Fruit fly (Drosophila melanogaster): ENCODE measurements around the gene MED28.

Gene MED28

DNA sequence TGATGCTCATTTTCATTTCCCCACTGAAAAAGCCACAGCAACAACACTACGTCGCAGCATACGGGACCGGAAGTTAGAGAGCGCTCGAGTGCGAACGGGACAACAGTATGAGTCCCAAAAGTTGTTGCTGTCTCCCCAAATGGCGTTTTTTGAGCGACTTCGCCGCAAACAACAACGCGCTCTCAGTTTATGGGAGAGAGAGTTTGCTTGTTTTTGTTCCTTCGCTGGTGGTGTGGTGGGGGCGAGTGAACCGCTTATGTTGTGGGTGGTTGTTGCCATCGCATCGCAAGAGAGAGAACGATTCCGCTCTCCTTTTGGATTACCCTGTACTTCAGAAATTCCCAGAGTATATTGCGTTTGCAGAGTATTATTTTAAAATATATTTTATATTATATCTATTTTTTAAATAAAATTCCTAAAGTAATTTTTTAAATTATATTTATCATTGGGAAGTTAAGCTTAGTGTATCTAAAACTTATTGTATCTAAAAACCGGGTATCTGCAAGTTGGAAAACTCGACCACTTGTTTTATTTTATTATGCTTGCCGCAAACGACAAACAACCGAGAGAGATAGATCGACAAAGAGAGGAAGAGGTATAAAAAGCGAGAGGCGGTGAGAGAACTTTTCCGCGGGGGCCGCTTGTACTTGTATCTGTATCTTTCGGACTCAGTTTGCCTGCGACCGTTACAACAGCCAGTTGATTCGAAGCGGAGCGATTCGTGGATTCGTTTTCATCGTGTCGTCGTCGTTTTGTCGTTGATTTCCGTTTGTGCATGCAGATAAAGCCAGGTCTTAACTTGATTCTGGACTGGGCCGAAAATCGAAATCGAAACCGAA lies 38.9 kb downstream of the MED28 start, which contains the start of gene msi (continued):
- TF ChIP-seq CG6854 (GFP tag; optimal IDR thresholded peaks at IDR 0.05): peak; percentile 92
- peak; percentile 90 for TF ChIP-seq Sox14 (GFP tag; optimal IDR thresholded peaks at IDR 0.05)
- TF ChIP-seq Gug (GFP tag; IDR thresholded peaks at IDR 0.05): peak; percentile 98
- peak; percentile 99 for TF ChIP-seq CG10631 (GFP tag; optimal IDR thresholded peaks at IDR 0.05)
- peak; percentile 89 for TF ChIP-seq Sox102F (GFP tag; optimal IDR thresholded peaks at IDR 0.05)
- TF ChIP-seq fd85E (GFP tag; optimal IDR thresholded peaks at IDR 0.05): peak; percentile 84
- TF ChIP-seq CG32006 (GFP tag; optimal IDR thresholded peaks at IDR 0.05): peak; percentile 99
- TF ChIP-seq Eip93F (GFP tag; optimal IDR thresholded peaks at IDR 0.05): peak; percentile 92
- TF ChIP-seq CG1621 (tag; optimal IDR thresholded peaks at IDR 0.05): peak; percentile 83
- peak; percentile 98 for TF ChIP-seq dsx (GFP tag; optimal IDR thresholded peaks at IDR 0.05; ENCODE audit: poor library complexity, severe bottlenecking)
- peak; percentile 82 for TF ChIP-seq fkh (GFP tag; optimal IDR thresholded peaks at IDR 0.05)
- peak; percentile 95 for TF ChIP-seq acj6 (GFP tag; optimal IDR thresholded peaks at IDR 0.05)
- peak; percentile 94 for TF ChIP-seq svp (GFP tag)

DNA sequence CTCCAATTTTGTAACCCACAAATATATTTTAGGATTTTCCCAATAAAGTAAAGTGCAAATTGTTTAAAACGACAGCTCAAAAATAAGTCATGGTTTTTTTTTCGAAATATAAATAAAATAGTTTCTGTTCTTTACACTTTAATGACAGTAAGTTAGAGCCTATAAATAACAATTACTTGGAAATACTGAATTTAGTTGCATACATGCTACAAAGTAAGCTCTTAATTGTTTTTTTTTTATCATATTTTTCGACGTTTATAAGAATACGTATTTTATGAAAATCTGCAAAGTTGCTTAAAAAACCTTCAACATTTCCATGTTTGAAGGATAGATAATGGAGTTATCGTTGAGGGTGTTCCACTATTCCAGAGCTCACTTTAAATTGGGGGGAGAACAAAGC lies 40.7 kb downstream of the MED28 start:
- no peak for TF ChIP-seq CG6276 (GFP tag; optimal IDR thresholded peaks at IDR 0.05)
- no peak for TF ChIP-seq cyc (GFP tag; optimal IDR thresholded peaks at IDR 0.05)
- no peak for TF ChIP-seq ss (GFP tag; optimal IDR thresholded peaks at IDR 0.05)
- TF ChIP-seq CG11902 (GFP tag; optimal IDR thresholded peaks at IDR 0.05): no peak
- TF ChIP-seq CG3032 (tag; optimal IDR thresholded peaks at IDR 0.05): no peak
- no peak for TF ChIP-seq CG9139 (GFP tag; optimal IDR thresholded peaks at IDR 0.05)
- no peak for TF ChIP-seq CG10669 (GFP tag; optimal IDR thresholded peaks at IDR 0.05)
- peak; percentile 18 for TF ChIP-seq Hr39 (GFP tag; optimal IDR thresholded peaks at IDR 0.05)
- TF ChIP-seq CG6792 (GFP tag; optimal IDR thresholded peaks at IDR 0.05): peak; percentile 35
- TF ChIP-seq Eip78C (GFP tag): peak; percentile 62
- TF ChIP-seq pdm3 (GFP tag; optimal IDR thresholded peaks at IDR 0.05): peak; percentile 36
- no peak for TF ChIP-seq Gug (GFP tag; IDR thresholded peaks at IDR 0.05)
- TF ChIP-seq CG6163 (GFP tag; IDR thresholded peaks at IDR 0.05): no peak
- TF ChIP-seq acj6 (GFP tag; optimal IDR thresholded peaks at IDR 0.05): no peak
- peak; percentile 6 for TF ChIP-seq OdsH (GFP tag; optimal IDR thresholded peaks at IDR 0.05)
- no peak for TF ChIP-seq Lpt (GFP tag; optimal IDR thresholded peaks at IDR 0.05)
- no peak for TF ChIP-seq lz (GFP tag; optimal IDR thresholded peaks at IDR 0.05)
- TF ChIP-seq dsx (GFP tag; optimal IDR thresholded peaks at IDR 0.05; ENCODE audit: poor library complexity, severe bottlenecking): no peak
- peak; percentile 31 for TF ChIP-seq CG31627 (GFP tag; optimal IDR thresholded peaks at IDR 0.05)
- no peak for TF ChIP-seq Ets21C (GFP tag; optimal IDR thresholded peaks at IDR 0.05)
- no peak for TF ChIP-seq fd59A (GFP tag; optimal IDR thresholded peaks at IDR 0.05)
- no peak for TF ChIP-seq CG8319 (GFP tag; optimal IDR thresholded peaks at IDR 0.05)
- peak; percentile 17 for TF ChIP-seq Hr4 (GFP tag; optimal IDR thresholded peaks at IDR 0.05)
- peak; percentile 7 for TF ChIP-seq Sox15 (GFP tag; optimal IDR thresholded peaks at IDR 0.05)
- TF ChIP-seq fd85E (GFP tag; optimal IDR thresholded peaks at IDR 0.05): no peak
- no peak for TF ChIP-seq fkh (GFP tag; optimal IDR thresholded peaks at IDR 0.05)
- peak; percentile 22 for TF ChIP-seq Smox (GFP tag; optimal IDR thresholded peaks at IDR 0.05)
- TF ChIP-seq svp (GFP tag): peak; percentile 59
- no peak for TF ChIP-seq Blimp-1 (GFP tag; optimal IDR thresholded peaks at IDR 0.05)
- TF ChIP-seq CG34406 (GFP tag; optimal IDR thresholded peaks at IDR 0.05): peak; percentile 16
- TF ChIP-seq Sox14 (GFP tag; optimal IDR thresholded peaks at IDR 0.05): no peak
- peak; percentile 41 for TF ChIP-seq esn (GFP tag; optimal IDR thresholded peaks at IDR 0.05)
- no peak for TF ChIP-seq Hr38 (GFP tag; optimal IDR thresholded peaks at IDR 0.05)
- no peak for TF ChIP-seq dac (GFP tag; optimal IDR thresholded peaks at IDR 0.05)
- TF ChIP-seq Ets96B (tag; optimal IDR thresholded peaks at IDR 0.05): no peak
- TF ChIP-seq CG11294 (GFP tag; IDR thresholded peaks at IDR 0.05): no peak
- no peak for TF ChIP-seq Sox102F (GFP tag; optimal IDR thresholded peaks at IDR 0.05)
- no peak for TF ChIP-seq CG8119 (GFP tag; IDR thresholded peaks at IDR 0.05)
- TF ChIP-seq CG32006 (GFP tag; optimal IDR thresholded peaks at IDR 0.05): no peak
- TF ChIP-seq CG11762 (GFP tag; optimal IDR thresholded peaks at IDR 0.05; ENCODE audit: insufficient read depth): no peak
- TF ChIP-seq Met (GFP tag; optimal IDR thresholded peaks at IDR 0.05): peak; percentile 12
- no peak for TF ChIP-seq CG8632 (GFP tag; optimal IDR thresholded peaks at IDR 0.05)
- TF ChIP-seq CG4318 (GFP tag; optimal IDR thresholded peaks at IDR 0.05): no peak

Measured in whole organism, prepupa.